Fruit fly (Drosophila melanogaster) whole organism, embryonic: ENCODE measurements around the gene Hph.

Source experiments
- CG31441 ChIP-seq: fragments of 200-800 bp; sonication (Bioruptor generic); IDR thresholded peaks from 2 replicates; pipeline ENCODE4 v1.3.6; 2022; ENCODE audit warnings: missing biosample characterization, missing genetic modification characterization
- CG32532 ChIP-seq: fragments of 200-800 bp; sonication (Bioruptor generic); IDR thresholded peaks from 2 replicates; pipeline ENCODE4 v1.3.6; 2022; ENCODE audit warnings: missing biosample characterization, missing genetic modification characterization
- CG4424 ChIP-seq: fragments of 200-800 bp; sonication (Bioruptor generic); optimal IDR thresholded peaks from 3 replicates; lab custom pipeline; 2016; ENCODE audit warnings: missing biosample characterization, missing genetic modification characterization
- Deaf1 ChIP-seq: fragments of 200-800 bp; optimal IDR thresholded peaks from 3 replicates; lab custom pipeline; 2019; ENCODE audit warnings: missing biosample characterization, mild to moderate bottlenecking, missing genetic modification characterization, moderate library complexity
- Hr39 ChIP-seq: fragments of >200 bp; optimal IDR thresholded peaks from 2 replicates; lab custom pipeline; 2017
- Optix ChIP-seq: fragments of 200-800 bp; sonication (Bioruptor generic); IDR thresholded peaks from 3 replicates; pipeline ENCODE4 v1.3.6; 2022; ENCODE audit warnings: missing biosample characterization, missing genetic modification characterization
- bowl ChIP-seq: fragments of 200-800 bp; sonication (Bioruptor generic); IDR thresholded peaks from 2 replicates; pipeline ENCODE4 v1.3.6; 2022; ENCODE audit warnings: missing biosample characterization, missing genetic modification characterization
- br ChIP-seq: fragments of >200 bp; optimal IDR thresholded peaks from 2 replicates; lab custom pipeline; 2017
- eyg ChIP-seq: fragments of 200-800 bp; sonication (Bioruptor generic); optimal IDR thresholded peaks from 3 replicates; lab custom pipeline; 2016; ENCODE audit warnings: missing biosample characterization, missing genetic modification characterization
- her ChIP-seq: fragments of 200-800 bp; sonication (Bioruptor generic); optimal IDR thresholded peaks from 2 replicates; lab custom pipeline; 2016; ENCODE audit warnings: missing biosample characterization, missing genetic modification characterization
- mld ChIP-seq: fragments of 200-800 bp; sonication (Bioruptor generic); IDR thresholded peaks from 3 replicates; pipeline ENCODE4 v1.3.6; 2022; ENCODE audit warnings: missing biosample characterization, missing genetic modification characterization; ENCODE audit not compliant: partially characterized antibody
- onecut ChIP-seq: fragments of 200-800 bp; sonication (Bioruptor generic); IDR thresholded peaks from 2 replicates; pipeline ENCODE4 v1.3.6; 2022; ENCODE audit warnings: missing biosample characterization, missing genetic modification characterization
- pho ChIP-seq: fragments of 200-800 bp; sonication (Bioruptor generic); optimal IDR thresholded peaks from 2 replicates; lab custom pipeline; 2016; ENCODE audit warnings: missing biosample characterization, missing genetic modification characterization

dm6 chr3R:5214162-5214916, 42.5 kb upstream of the Hph start:
- TF ChIP-seq br (lab: Kevin White, UChicago) (no peak), eyg (no peak), mld (GFP tag; lab: Robert Waterston, UW) (no peak), CG4424 (GFP tag; lab: Kevin White, UChicago) (no peak), bowl (GFP tag; lab: Robert Waterston, UW) (no peak), Hr39 (lab: Kevin White, UChicago) (no peak), CG31441 (GFP tag; lab: Robert Waterston, UW) (no peak), her (GFP tag; lab: Kevin White, UChicago) (no peak), onecut (GFP tag; lab: Robert Waterston, UW) (no peak), Deaf1 (tag; lab: Kevin White, UChicago) (no peak), Optix (GFP tag; lab: Robert Waterston, UW) (no peak), pho (GFP tag; lab: Kevin White, UChicago) (no peak), CG32532 (no peak)
